Fruit fly (Drosophila melanogaster) whole organism: ENCODE data around the gene Adi1.

Source experiments
- CG8478 ChIP-seq: fragments of >200 bp; optimal IDR thresholded peaks from 2 replicates; lab custom pipeline; 2018; ENCODE audit warnings: inconsistent platforms
- Dll ChIP-seq: fragments of >200 bp; optimal IDR thresholded peaks from 2 replicates; lab custom pipeline; 2017
- EcR ChIP-seq, 2 experiments: fragments of >200 bp; optimal IDR thresholded peaks; 2 replicates each; lab custom pipeline; 2017; ENCODE audit warnings: missing biosample characterization in 2 of 2, missing genetic modification characterization in 2 of 2, missing genetic modification reagents in 2 of 2
- pan ChIP-seq: fragments of >200 bp; optimal IDR thresholded peaks from 2 replicates; lab custom pipeline; 2017
- psq ChIP-seq: fragments of >200 bp; optimal IDR thresholded peaks from 2 replicates; lab custom pipeline; 2017
- usp ChIP-seq: fragments of >200 bp; optimal IDR thresholded peaks from 2 replicates; lab custom pipeline; 2017; ENCODE audit warnings: missing biosample characterization, missing genetic modification characterization, mixed read lengths

Adi1 gene

DNA sequence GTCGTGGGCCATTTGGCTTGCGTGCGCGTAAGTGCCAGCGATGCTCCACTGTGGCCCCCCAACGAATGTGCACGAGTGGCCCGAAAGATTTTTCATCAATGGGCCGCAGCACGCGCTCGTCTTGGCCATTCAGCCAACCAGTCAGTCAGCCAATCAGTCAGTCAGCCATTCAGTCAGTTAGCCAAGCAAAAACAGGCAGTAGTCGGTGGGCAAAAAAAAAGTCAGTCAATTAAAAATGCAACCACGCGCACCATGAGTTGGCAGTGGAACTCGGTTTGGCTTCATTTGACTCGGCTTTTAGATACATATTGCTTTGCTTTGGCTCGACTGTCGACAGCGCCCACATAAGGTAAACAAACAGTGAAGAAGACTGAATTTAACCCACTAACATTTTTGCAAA is 17.2 kb upstream of the Adi1 start:
- TF ChIP-seq CG8478 (lab: Kevin White, UChicago): no peak
- no peak for TF ChIP-seq Dll (lab: Kevin White, UChicago)
- TF ChIP-seq pan: no peak
- no peak for TF ChIP-seq usp (GFP tag; lab: Kevin White, UChicago)
- TF ChIP-seq psq: no peak
- TF ChIP-seq EcR (GFP tag; optimal IDR thresholded peaks at IDR 0.05; lab: Kevin White, UChicago): no peak

DNA sequence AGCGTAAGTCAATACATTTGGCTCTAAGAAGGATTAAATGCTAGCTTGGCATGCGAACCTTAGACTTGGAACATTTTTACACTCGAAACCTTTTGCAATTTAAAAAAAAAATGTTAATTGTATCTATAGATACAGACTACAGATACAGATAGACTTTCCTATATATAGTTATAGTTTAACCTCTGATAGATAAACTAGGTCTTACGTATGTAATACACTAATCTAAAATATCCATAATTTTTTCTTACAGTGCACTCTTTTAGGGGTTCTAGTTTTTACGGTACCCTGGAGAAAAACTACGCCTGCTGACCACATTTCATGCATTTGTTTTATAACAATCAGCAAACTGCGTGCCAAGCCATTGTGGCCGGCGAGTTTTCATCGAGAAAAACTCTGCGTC is 16.0 kb upstream of the Adi1 start:
- TF ChIP-seq usp (GFP tag; lab: Kevin White, UChicago) (no peak), EcR (GFP tag; optimal IDR thresholded peaks at IDR 0.05; lab: Kevin White, UChicago) (no peak), CG8478 (lab: Kevin White, UChicago) (no peak), Dll (lab: Kevin White, UChicago) (no peak), psq (no peak), pan (no peak)

dm6 chr3L:10648431-10648830 is 14.7 kb upstream of the Adi1 start:
- no peak for TF ChIP-seq CG8478 (lab: Kevin White, UChicago)
- TF ChIP-seq psq: no peak
- no peak for TF ChIP-seq pan
- no peak for TF ChIP-seq Dll (lab: Kevin White, UChicago)

DNA sequence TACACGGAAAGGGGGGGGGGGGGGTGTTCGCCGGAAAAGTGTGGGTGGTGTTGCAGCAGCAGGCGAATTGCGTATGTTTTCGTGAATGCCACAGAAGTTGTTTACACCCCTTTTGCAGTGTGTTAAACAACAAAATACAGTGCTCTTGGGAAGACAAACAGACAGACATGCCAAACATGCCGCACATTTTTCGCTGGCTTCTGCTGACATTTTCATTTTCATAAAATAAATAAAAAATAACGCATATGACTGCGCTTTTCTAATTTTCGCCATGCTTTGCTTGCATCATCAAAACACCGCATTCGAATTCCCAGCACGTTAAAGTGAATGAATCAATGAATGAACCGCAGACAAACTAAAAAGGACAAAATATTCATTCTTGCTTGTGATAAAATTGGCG is 11.9 kb upstream of the Adi1 start:
- no peak for TF ChIP-seq pan
- no peak for TF ChIP-seq usp (GFP tag; lab: Kevin White, UChicago)
- no peak for TF ChIP-seq EcR (GFP tag; optimal IDR thresholded peaks at IDR 0.05; lab: Kevin White, UChicago)
- no peak for TF ChIP-seq Dll (lab: Kevin White, UChicago)
- no peak for TF ChIP-seq CG8478 (lab: Kevin White, UChicago)
- TF ChIP-seq psq: no peak

DNA sequence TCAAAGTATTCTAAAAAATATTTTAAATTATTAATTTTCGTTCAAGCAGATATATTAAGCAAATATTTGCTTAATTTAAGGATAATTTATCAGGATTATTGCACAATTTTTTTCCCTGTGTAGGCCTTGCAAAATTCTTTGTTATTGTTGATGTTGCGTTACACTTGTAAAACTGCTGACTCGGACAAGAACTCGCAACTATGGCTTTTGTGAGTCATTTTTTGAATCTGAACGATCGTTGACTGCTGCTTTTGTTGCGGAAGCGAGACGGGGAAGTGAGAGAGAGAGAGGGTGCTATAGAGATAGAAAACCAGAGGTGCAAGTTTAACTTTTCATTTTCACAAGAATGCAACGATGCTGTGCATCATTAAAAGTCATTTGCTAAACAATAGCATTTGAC is 10.7 kb upstream of the Adi1 start:
- no peak for TF ChIP-seq pan
- no peak for TF ChIP-seq CG8478 (lab: Kevin White, UChicago)
- no peak for TF ChIP-seq EcR (GFP tag; optimal IDR thresholded peaks at IDR 0.05; lab: Kevin White, UChicago)

- TF ChIP-seq usp (GFP tag; lab: Kevin White, UChicago) (no peak), psq (no peak), pan (no peak), EcR (GFP tag; optimal IDR thresholded peaks at IDR 0.05; lab: Kevin White, UChicago) (no peak), Dll (lab: Kevin White, UChicago) (no peak), CG8478 (lab: Kevin White, UChicago) (no peak)
Observed at dm6 chr3L:10654439-10654838, 8.7 kb upstream of the Adi1 start.

- TF ChIP-seq Dll (lab: Kevin White, UChicago): no peak
- TF ChIP-seq psq: no peak
- no peak for TF ChIP-seq CG8478 (lab: Kevin White, UChicago)
- TF ChIP-seq usp (GFP tag; lab: Kevin White, UChicago): no peak
- TF ChIP-seq EcR (GFP tag; optimal IDR thresholded peaks at IDR 0.05; lab: Kevin White, UChicago): no peak
- no peak for TF ChIP-seq pan
Observed at dm6 chr3L:10656451-10657198, 6.6 kb upstream of the Adi1 start.

DNA sequence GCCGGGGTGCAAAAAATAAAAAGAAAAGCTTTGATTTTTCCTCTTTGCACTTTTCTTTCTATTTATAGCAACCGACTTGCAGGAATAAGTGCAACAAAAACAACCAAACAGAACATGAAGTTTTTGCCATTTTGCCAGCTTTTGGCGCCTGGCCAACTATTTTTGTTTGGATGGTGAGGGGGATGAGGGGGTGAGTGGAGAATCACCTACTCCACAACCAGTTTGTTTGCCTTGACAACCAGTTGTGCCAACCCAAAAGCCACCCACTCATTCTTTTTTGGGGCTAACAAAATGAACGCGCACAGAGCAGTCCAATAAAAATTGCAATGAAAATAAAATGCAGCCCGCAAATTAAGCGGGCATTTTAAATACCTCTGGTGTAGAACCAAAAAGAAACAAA is 5.9 kb upstream of the Adi1 start:
- TF ChIP-seq EcR (GFP tag; optimal IDR thresholded peaks at IDR 0.05; lab: Kevin White, UChicago): no peak
- no peak for TF ChIP-seq Dll (lab: Kevin White, UChicago)
- no peak for TF ChIP-seq usp (GFP tag; lab: Kevin White, UChicago)
- TF ChIP-seq CG8478 (lab: Kevin White, UChicago): no peak
- TF ChIP-seq psq: no peak
- TF ChIP-seq pan: no peak

DNA sequence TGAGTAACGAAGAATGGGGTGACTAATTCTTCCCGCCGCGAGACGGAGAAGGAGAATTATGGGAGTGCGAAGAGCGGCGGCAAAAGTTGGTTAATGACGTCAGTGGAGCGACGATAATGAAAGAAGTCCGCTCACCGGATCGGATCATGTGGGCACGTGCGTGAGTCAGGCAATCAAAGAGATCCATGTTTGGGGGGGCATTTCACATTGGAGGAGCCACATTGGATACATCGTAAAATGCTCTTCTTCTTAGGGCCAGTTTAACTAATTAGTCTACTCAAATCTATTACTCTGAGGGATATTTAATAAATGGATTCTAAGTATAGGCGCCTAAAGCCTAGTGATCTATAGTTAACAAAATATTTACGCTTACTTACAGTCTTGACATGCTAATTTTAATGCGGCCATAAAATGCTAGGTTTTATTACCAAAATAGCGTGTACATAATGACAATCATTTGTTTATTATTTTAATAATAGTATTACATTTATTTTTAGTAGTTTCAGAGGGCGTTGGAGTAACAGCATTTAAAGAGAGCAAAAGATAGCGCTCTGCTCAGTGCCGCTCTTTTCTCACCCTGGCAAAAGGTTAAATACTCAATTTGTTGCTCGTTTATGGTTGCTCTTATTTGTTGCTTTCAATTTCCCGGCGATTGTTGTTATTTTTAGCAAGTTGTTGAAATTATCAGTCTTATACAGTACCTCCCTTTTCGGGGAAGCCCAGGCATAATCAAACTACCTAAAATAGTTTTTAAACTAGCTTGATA is 4.6 kb upstream of the Adi1 start:
- TF ChIP-seq psq (no peak), EcR (GFP tag; optimal IDR thresholded peaks at IDR 0.05; lab: Kevin White, UChicago) (no peak)

dm6 chr3L:10659524-10659923 is 3.7 kb upstream of the Adi1 start:
- no peak for TF ChIP-seq pan
- TF ChIP-seq CG8478 (lab: Kevin White, UChicago): no peak
- no peak for TF ChIP-seq Dll (lab: Kevin White, UChicago)
- TF ChIP-seq psq: no peak
- no peak for TF ChIP-seq usp (GFP tag; lab: Kevin White, UChicago)
- TF ChIP-seq EcR (GFP tag; optimal IDR thresholded peaks at IDR 0.05; lab: Kevin White, UChicago): no peak

DNA sequence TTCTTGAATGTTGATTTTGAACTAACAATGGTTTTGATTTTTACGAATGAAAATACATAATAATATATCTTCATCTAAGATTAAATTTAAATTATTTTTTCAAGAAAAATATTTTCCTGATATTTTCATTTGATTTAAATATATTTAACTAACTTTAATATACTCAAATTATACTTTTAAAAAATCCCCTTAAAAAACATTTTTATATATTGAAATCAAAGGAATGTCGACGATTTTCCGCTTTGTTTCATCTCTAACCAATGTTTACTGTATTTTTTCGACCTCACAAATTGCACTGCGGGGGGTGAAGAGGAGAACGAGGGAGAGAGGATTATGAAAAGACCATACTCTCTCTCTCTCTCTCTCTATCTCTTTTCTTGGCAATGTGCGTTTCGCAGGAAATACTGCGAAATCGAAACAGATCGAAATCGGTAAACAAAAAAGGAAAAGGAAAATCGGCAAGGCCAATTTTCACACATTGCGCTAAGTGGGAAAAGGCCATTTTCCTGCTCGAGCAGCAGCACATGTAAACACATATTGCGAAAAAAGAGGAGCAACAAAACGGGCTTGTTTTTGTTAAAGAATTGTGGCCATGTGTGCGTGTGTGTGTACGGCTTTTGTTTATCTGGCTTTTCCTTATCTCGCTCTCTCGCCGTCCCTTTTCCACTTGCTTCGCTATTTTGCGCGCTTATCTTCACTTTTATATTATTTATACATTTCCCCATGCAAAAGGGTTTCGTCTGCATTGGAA is 3.0 kb upstream of the Adi1 start:
- TF ChIP-seq psq (no peak), EcR (GFP tag; optimal IDR thresholded peaks at IDR 0.05; lab: Kevin White, UChicago) (no peak), usp (GFP tag; lab: Kevin White, UChicago) (no peak), pan (no peak), Dll (lab: Kevin White, UChicago) (no peak), CG8478 (lab: Kevin White, UChicago) (no peak)
